Fruit fly (Drosophila melanogaster) whole organism, prepupa: ENCODE measurements around the gene Lztr1.
A peak's percentile ranks its signal among the peaks of the same experiment; 100 is the strongest.

Experiments
- Blimp-1 ChIP-seq: fragments of 200-800 bp; sonication (Bioruptor generic); optimal IDR thresholded peaks from 3 replicates; lab custom pipeline; 2017; ENCODE audit warnings: missing biosample characterization, missing genetic modification characterization, mild to moderate bottlenecking, moderate library complexity, missing genetic modification reagents
- CG10669 ChIP-seq: fragments of 200-800 bp; sonication (Bioruptor generic); optimal IDR thresholded peaks from 3 replicates; lab custom pipeline; 2018; ENCODE audit warnings: missing biosample characterization, mild to moderate bottlenecking, missing genetic modification characterization, moderate library complexity
- CG11294 ChIP-seq: fragments of 200-800 bp; sonication (Bioruptor generic); IDR thresholded peaks from 2 replicates; pipeline ENCODE4 v1.3.6; 2022; ENCODE audit warnings: missing biosample characterization, missing genetic modification characterization
- CG11762 ChIP-seq: fragments of 200-800 bp; sonication (Bioruptor generic); optimal IDR thresholded peaks from 3 replicates; lab custom pipeline; 2016; ENCODE audit warnings: missing biosample characterization, missing genetic modification characterization; ENCODE audit not compliant: insufficient read depth
- CG15336 ChIP-seq: fragments of 200-800 bp; sonication (Bioruptor generic); IDR thresholded peaks from 2 replicates; pipeline ENCODE4 v1.3.6; 2022; ENCODE audit warnings: missing biosample characterization, missing genetic modification characterization
- CG1621 ChIP-seq: fragments of 200-800 bp; sonication (Bioruptor generic); optimal IDR thresholded peaks from 3 replicates; lab custom pipeline; 2018; ENCODE audit warnings: missing biosample characterization, mild to moderate bottlenecking, missing genetic modification characterization
- CG16779 ChIP-seq: fragments of 200-800 bp; sonication (Bioruptor generic); optimal IDR thresholded peaks from 3 replicates; lab custom pipeline; 2017; ENCODE audit warnings: missing biosample characterization, mild to moderate bottlenecking, missing genetic modification characterization
- CG3032 ChIP-seq: fragments of 200-800 bp; optimal IDR thresholded peaks from 2 replicates; lab custom pipeline; 2019; ENCODE audit warnings: missing biosample characterization, mild to moderate bottlenecking, missing genetic modification characterization, moderate library complexity
- CG31627 ChIP-seq: fragments of 200-800 bp; sonication (Bioruptor generic); optimal IDR thresholded peaks from 3 replicates; lab custom pipeline; 2016; ENCODE audit warnings: missing biosample characterization, missing genetic modification characterization
- CG32006 ChIP-seq: fragments of 200-800 bp; sonication (Bioruptor generic); optimal IDR thresholded peaks from 3 replicates; lab custom pipeline; 2017; ENCODE audit warnings: missing biosample characterization, mild to moderate bottlenecking, missing genetic modification characterization
- CG34406 ChIP-seq: fragments of 200-800 bp; sonication (Bioruptor generic); optimal IDR thresholded peaks from 3 replicates; lab custom pipeline; 2016; ENCODE audit warnings: missing biosample characterization, missing genetic modification characterization
- CG6163 ChIP-seq: fragments of 200-800 bp; sonication (Bioruptor generic); IDR thresholded peaks from 3 replicates; pipeline ENCODE4 v1.3.6; 2022; ENCODE audit warnings: missing biosample characterization, missing genetic modification characterization
- CG6792 ChIP-seq: fragments of 200-800 bp; sonication (Bioruptor generic); optimal IDR thresholded peaks from 3 replicates; lab custom pipeline; 2016; ENCODE audit warnings: missing biosample characterization, missing genetic modification characterization
- CG6808 ChIP-seq: fragments of 200-800 bp; sonication (Bioruptor generic); optimal IDR thresholded peaks from 3 replicates; lab custom pipeline; 2017; ENCODE audit warnings: missing biosample characterization, missing genetic modification characterization, mild to moderate bottlenecking, moderate library complexity, missing genetic modification reagents
- CG6854 ChIP-seq: fragments of 200-800 bp; sonication (Bioruptor generic); optimal IDR thresholded peaks from 2 replicates; lab custom pipeline; 2017; ENCODE audit warnings: missing biosample characterization, mild to moderate bottlenecking, missing genetic modification characterization
- CG7368 ChIP-seq: fragments of 200-800 bp; sonication (Bioruptor generic); optimal IDR thresholded peaks from 3 replicates; lab custom pipeline; 2016; ENCODE audit warnings: missing biosample characterization, missing genetic modification characterization
- CG8119 ChIP-seq: fragments of 200-800 bp; sonication (Bioruptor generic); IDR thresholded peaks from 3 replicates; pipeline ENCODE4 v1.3.6; 2022; ENCODE audit warnings: missing biosample characterization, missing genetic modification characterization
- CG8319 ChIP-seq: fragments of 200-800 bp; sonication (Bioruptor generic); optimal IDR thresholded peaks from 3 replicates; lab custom pipeline; 2016; ENCODE audit warnings: missing biosample characterization, missing genetic modification characterization
- CG8632 ChIP-seq: fragments of 200-800 bp; sonication (Bioruptor generic); optimal IDR thresholded peaks from 3 replicates; lab custom pipeline; 2016; ENCODE audit warnings: missing biosample characterization, missing genetic modification characterization
- CG9139 ChIP-seq: fragments of 200-800 bp; sonication (Bioruptor generic); optimal IDR thresholded peaks from 3 replicates; lab custom pipeline; 2017; ENCODE audit warnings: missing biosample characterization, mild to moderate bottlenecking, missing genetic modification characterization
- Eip75B ChIP-seq: fragments of 200-800 bp; sonication (Bioruptor generic); optimal IDR thresholded peaks from 3 replicates; lab custom pipeline; 2016; ENCODE audit warnings: missing biosample characterization, missing genetic modification characterization
- Eip78C ChIP-seq: fragments of 200-800 bp; sonication (Bioruptor generic); peaks from one replicate; lab custom pipeline; 2016; ENCODE audit warnings: missing biosample characterization, missing genetic modification characterization
- Eip93F ChIP-seq: fragments of 200-800 bp; sonication (Bioruptor generic); optimal IDR thresholded peaks from 2 replicates; lab custom pipeline; 2016; ENCODE audit warnings: missing biosample characterization, mild to moderate bottlenecking, missing genetic modification characterization
- Ets21C ChIP-seq: fragments of 200-800 bp; sonication (Bioruptor generic); optimal IDR thresholded peaks from 3 replicates; lab custom pipeline; 2016; ENCODE audit warnings: missing biosample characterization, missing genetic modification characterization
- Ets96B ChIP-seq: fragments of 200-800 bp; optimal IDR thresholded peaks from 2 replicates; lab custom pipeline; 2019; ENCODE audit warnings: missing biosample characterization, mild to moderate bottlenecking, missing genetic modification characterization, moderate library complexity
- Gug ChIP-seq: fragments of 200-800 bp; sonication (Bioruptor generic); IDR thresholded peaks from 2 replicates; pipeline ENCODE4 v1.3.6; 2022; ENCODE audit warnings: missing biosample characterization, missing genetic modification characterization
- Hr38 ChIP-seq: sonication (Bioruptor generic); optimal IDR thresholded peaks from 2 replicates; lab custom pipeline; 2016; ENCODE audit warnings: missing biosample characterization, missing genetic modification characterization
- Hr39 ChIP-seq: fragments of 200-800 bp; sonication (Bioruptor generic); optimal IDR thresholded peaks from 2 replicates; lab custom pipeline; 2016; ENCODE audit warnings: missing biosample characterization, missing genetic modification characterization
- Hr4 ChIP-seq: fragments of 200-800 bp; sonication (Bioruptor generic); optimal IDR thresholded peaks from 3 replicates; lab custom pipeline; 2016; ENCODE audit warnings: missing biosample characterization, missing genetic modification characterization
- Lpt ChIP-seq: fragments of 200-800 bp; sonication (Bioruptor generic); optimal IDR thresholded peaks from 3 replicates; lab custom pipeline; 2016; ENCODE audit warnings: missing biosample characterization, missing genetic modification characterization
- Met ChIP-seq: fragments of 200-800 bp; sonication (Bioruptor generic); optimal IDR thresholded peaks from 3 replicates; lab custom pipeline; 2016; ENCODE audit warnings: missing biosample characterization, missing genetic modification characterization
- OdsH ChIP-seq: fragments of 200-800 bp; sonication (Bioruptor generic); optimal IDR thresholded peaks from 3 replicates; lab custom pipeline; 2016; ENCODE audit warnings: missing biosample characterization, missing genetic modification characterization
- Smox ChIP-seq: fragments of 200-800 bp; sonication (Bioruptor generic); optimal IDR thresholded peaks from 3 replicates; lab custom pipeline; 2016; ENCODE audit warnings: missing biosample characterization, missing genetic modification characterization
- Sox102F ChIP-seq: fragments of 200-800 bp; sonication (Bioruptor generic); optimal IDR thresholded peaks from 2 replicates; lab custom pipeline; 2016; ENCODE audit warnings: missing biosample characterization, mild to moderate bottlenecking, missing genetic modification characterization
- Sox15 ChIP-seq: fragments of 200-800 bp; sonication (Bioruptor generic); optimal IDR thresholded peaks from 3 replicates; lab custom pipeline; 2016; ENCODE audit warnings: missing biosample characterization, missing genetic modification characterization
- achi ChIP-seq: fragments of 200-800 bp; sonication (Bioruptor generic); optimal IDR thresholded peaks from 3 replicates; lab custom pipeline; 2016; ENCODE audit warnings: missing biosample characterization, missing genetic modification characterization
- acj6 ChIP-seq: fragments of 200-800 bp; sonication (Bioruptor generic); optimal IDR thresholded peaks from 3 replicates; lab custom pipeline; 2016; ENCODE audit warnings: missing biosample characterization, missing genetic modification characterization
- dac ChIP-seq: fragments of 200-800 bp; sonication (Bioruptor generic); optimal IDR thresholded peaks from 2 replicates; lab custom pipeline; 2017; ENCODE audit warnings: missing biosample characterization, mild to moderate bottlenecking, missing genetic modification characterization
- dsx ChIP-seq: fragments of 200-800 bp; optimal IDR thresholded peaks from 3 replicates; lab custom pipeline; 2019; ENCODE audit warnings: missing biosample characterization, mild to moderate bottlenecking, missing genetic modification characterization, moderate library complexity; ENCODE audit not compliant: poor library complexity, severe bottlenecking
- eg ChIP-seq: fragments of 200-800 bp; sonication (Bioruptor generic); IDR thresholded peaks from 3 replicates; pipeline ENCODE4 v1.3.6; 2022; ENCODE audit warnings: missing biosample characterization, missing genetic modification characterization
- esn ChIP-seq: fragments of 200-800 bp; sonication (Bioruptor generic); optimal IDR thresholded peaks from 2 replicates; lab custom pipeline; 2016; ENCODE audit warnings: missing biosample characterization, mild to moderate bottlenecking, missing genetic modification characterization, moderate library complexity
- fd59A ChIP-seq: fragments of 200-800 bp; sonication (Bioruptor generic); optimal IDR thresholded peaks from 2 replicates; lab custom pipeline; 2017; ENCODE audit warnings: missing biosample characterization, mild to moderate bottlenecking, missing genetic modification characterization, missing genetic modification reagents
- fd85E ChIP-seq: fragments of 200-800 bp; sonication (Bioruptor generic); optimal IDR thresholded peaks from 3 replicates; lab custom pipeline; 2016; ENCODE audit warnings: missing biosample characterization, missing genetic modification characterization
- fkh ChIP-seq: fragments of 200-800 bp; sonication (Bioruptor generic); optimal IDR thresholded peaks from 3 replicates; lab custom pipeline; 2017; ENCODE audit warnings: missing biosample characterization, mild to moderate bottlenecking, missing genetic modification characterization, moderate library complexity
- lz ChIP-seq: fragments of 200-800 bp; sonication (Bioruptor generic); optimal IDR thresholded peaks from 3 replicates; lab custom pipeline; 2016; ENCODE audit warnings: missing biosample characterization, missing genetic modification characterization
- net ChIP-seq: fragments of 200-800 bp; sonication (Bioruptor generic); optimal IDR thresholded peaks from 3 replicates; lab custom pipeline; 2016; ENCODE audit warnings: missing biosample characterization, missing genetic modification characterization
- pdm3 ChIP-seq: fragments of 200-800 bp; sonication (Bioruptor generic); optimal IDR thresholded peaks from 3 replicates; lab custom pipeline; 2016; ENCODE audit warnings: missing biosample characterization, missing genetic modification characterization
- salr ChIP-seq, 2 experiments: fragments of 200-800 bp; sonication (Bioruptor generic); optimal IDR thresholded peaks; 3 replicates each; lab custom pipeline; 2016 to 2018; ENCODE audit warnings: missing biosample characterization in 2 of 2, missing genetic modification characterization in 2 of 2, mild to moderate bottlenecking in 1 of 2
- spab ChIP-seq: fragments of 200-800 bp; sonication (Bioruptor generic); optimal IDR thresholded peaks from 2 replicates; lab custom pipeline; 2017; ENCODE audit warnings: missing biosample characterization, mild to moderate bottlenecking, missing genetic modification characterization, missing genetic modification reagents
- ss ChIP-seq, 2 experiments: fragments of 200-800 bp; sonication (Bioruptor generic); optimal IDR thresholded peaks; 2 replicates in 1 of 2; 3 replicates in 1 of 2; lab custom pipeline; 2017 to 2018; ENCODE audit warnings: mild to moderate bottlenecking in 2 of 2, missing biosample characterization in 2 of 2, missing genetic modification characterization in 2 of 2, moderate library complexity in 1 of 2
- svp ChIP-seq: fragments of 200-800 bp; sonication (Bioruptor generic); peaks from one replicate; lab custom pipeline; 2016; ENCODE audit warnings: missing biosample characterization, missing genetic modification characterization
- topi ChIP-seq: fragments of 200-800 bp; sonication (Bioruptor generic); optimal IDR thresholded peaks from 3 replicates; lab custom pipeline; 2016; ENCODE audit warnings: missing biosample characterization, missing genetic modification characterization
- vri ChIP-seq: fragments of 200-800 bp; sonication (Bioruptor generic); optimal IDR thresholded peaks from 3 replicates; lab custom pipeline; 2016; ENCODE audit warnings: missing biosample characterization, mild to moderate bottlenecking, missing genetic modification characterization

Gene Lztr1

DNA sequence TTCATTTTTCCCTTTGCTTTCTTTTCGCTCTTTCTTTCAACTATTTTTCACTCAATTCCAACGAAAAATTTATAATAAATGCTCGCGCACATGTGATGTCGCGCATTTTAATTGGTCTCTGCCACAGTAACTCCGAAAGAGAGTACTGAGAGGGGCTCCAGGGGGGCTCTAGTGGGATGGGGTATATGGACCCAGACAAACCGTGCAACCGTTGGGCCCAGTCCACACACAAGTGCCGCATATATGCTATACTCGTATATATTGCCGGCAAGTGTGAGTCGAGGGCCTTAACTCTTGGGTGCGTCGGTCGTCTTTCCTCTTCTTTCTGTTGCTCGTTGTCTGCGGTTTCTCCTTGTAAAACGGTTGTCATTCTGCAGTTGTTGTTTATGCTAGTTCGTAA lies 29.0 kb downstream of the Lztr1 start:
- TF ChIP-seq CG6854 (GFP tag; lab: Kevin White, UChicago) (no peak), CG10669 (GFP tag; lab: Kevin White, UChicago) (peak; percentile 17), Met (GFP tag; lab: Kevin White, UChicago) (no peak), pdm3 (no peak), Hr39 (GFP tag; lab: Kevin White, UChicago) (no peak), svp (GFP tag; lab: Kevin White, UChicago) (no peak), CG15336 (GFP tag; lab: Robert Waterston, UW) (no peak), dac (GFP tag; lab: Kevin White, UChicago) (no peak), eg (no peak), Hr4 (GFP tag; lab: Kevin White, UChicago) (no peak), spab (GFP tag; lab: Kevin White, UChicago) (no peak), CG34406 (GFP tag; lab: Kevin White, UChicago) (no peak), fd85E (GFP tag; lab: Kevin White, UChicago) (no peak), Hr38 (GFP tag; lab: Kevin White, UChicago) (no peak), lz (GFP tag; lab: Kevin White, UChicago) (no peak), CG11294 (no peak), Eip78C (GFP tag; lab: Kevin White, UChicago) (peak; percentile 55), CG9139 (no peak), acj6 (no peak), ss (GFP tag; optimal IDR thresholded peaks at IDR 0.05; lab: Kevin White, UChicago) (peak; percentile 14 to 25), CG8319 (GFP tag; lab: Kevin White, UChicago) (no peak), CG16779 (tag; lab: Kevin White, UChicago) (no peak), CG31627 (GFP tag; lab: Kevin White, UChicago) (no peak), Sox102F (GFP tag; lab: Kevin White, UChicago) (no peak), CG32006 (GFP tag; lab: Kevin White, UChicago) (no peak), Ets96B (tag; lab: Kevin White, UChicago) (peak; percentile 12), CG8119 (GFP tag; lab: Robert Waterston, UW) (no peak), Gug (GFP tag; lab: Robert Waterston, UW) (no peak), Eip93F (GFP tag; lab: Kevin White, UChicago) (no peak), esn (GFP tag; lab: Kevin White, UChicago) (no peak), CG3032 (tag; lab: Kevin White, UChicago) (peak; percentile 11), vri (GFP tag; lab: Kevin White, UChicago) (no peak), CG11762 (GFP tag; lab: Kevin White, UChicago) (no peak), Blimp-1 (GFP tag; lab: Kevin White, UChicago) (no peak), Sox15 (GFP tag; lab: Kevin White, UChicago) (no peak), fkh (no peak), net (GFP tag; lab: Kevin White, UChicago) (peak; percentile 37), Ets21C (GFP tag; lab: Kevin White, UChicago) (no peak), salr (GFP tag; optimal IDR thresholded peaks at IDR 0.05; lab: Kevin White, UChicago) (no peak), CG1621 (peak; percentile 2), achi (GFP tag; lab: Kevin White, UChicago) (no peak), Smox (GFP tag; lab: Kevin White, UChicago) (no peak), topi (GFP tag; lab: Kevin White, UChicago) (no peak), CG7368 (peak; percentile 29), CG8632 (GFP tag; lab: Kevin White, UChicago) (no peak), Eip75B (GFP tag; lab: Kevin White, UChicago) (peak; percentile 13), CG6792 (peak; percentile 21), fd59A (GFP tag; lab: Kevin White, UChicago) (no peak), Lpt (no peak), CG6163 (GFP tag; lab: Robert Waterston, UW) (peak; percentile 63; the same call in 2 of the 3 replicates), CG6808 (GFP tag; lab: Kevin White, UChicago) (no peak), dsx (GFP tag; lab: Kevin White, UChicago) (peak; percentile 11), OdsH (no peak)
